Worm (Caenorhabditis elegans): ENCODE data around the gene nmr-2.

DNA sequence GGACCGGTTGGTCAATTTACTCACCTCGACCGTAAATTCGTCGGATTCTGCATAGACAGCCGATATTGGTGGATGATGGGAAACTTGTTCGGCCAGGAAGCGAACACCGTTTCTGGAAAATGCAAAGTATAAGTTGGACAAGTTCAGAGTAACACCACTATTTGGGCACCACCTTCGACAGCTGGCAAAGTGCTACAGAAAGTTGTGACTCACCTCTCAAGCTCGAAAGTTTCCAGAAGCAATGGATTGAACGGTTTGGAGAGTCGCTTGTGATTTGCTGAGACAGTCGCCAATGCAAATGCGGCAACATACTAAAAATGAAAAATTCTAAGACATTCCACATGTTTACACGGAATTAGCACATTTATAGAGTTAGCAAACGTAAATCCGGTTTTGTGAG, 1.9 kb upstream of the nmr-2 start:
- no peak for TF ChIP-seq him-1 (tag; optimal IDR thresholded peaks at IDR 0.05)
- TF ChIP-seq W03F9.2 (tag; optimal IDR thresholded peaks at IDR 0.05): no peak
